Fruit fly (Drosophila melanogaster): ENCODE results near the gene frc.

Gene frc

dm6 chr3L:17461369-17462012 lies 28.5 kb upstream of the frc start:
- TF ChIP-seq H2.0 (GFP tag; IDR thresholded peaks at IDR 0.05), result no peak
- TF ChIP-seq Ptx1 (GFP tag; IDR thresholded peaks at IDR 0.05), result peak; percentile 57; the same call in 1 of the 2 replicates
- peak; percentile 45; the same call in 1 of the 2 replicates for TF ChIP-seq ranshi (GFP tag; IDR thresholded peaks at IDR 0.05)
- no peak for TF ChIP-seq D19B (GFP tag; optimal IDR thresholded peaks at IDR 0.05)
- peak; percentile 11; the same call in 1 of the 2 replicates for TF ChIP-seq lmd (GFP tag; IDR thresholded peaks at IDR 0.05)
- no peak for TF ChIP-seq lov (optimal IDR thresholded peaks at IDR 0.05)
- TF ChIP-seq lov (GFP tag; IDR thresholded peaks at IDR 0.05), result no peak
- no peak for TF ChIP-seq mam (GFP tag; optimal IDR thresholded peaks at IDR 0.05)
- TF ChIP-seq amos (GFP tag; IDR thresholded peaks at IDR 0.05; ENCODE audit: partially characterized antibody), result no peak
- no peak for TF ChIP-seq CG3838 (GFP tag; optimal IDR thresholded peaks at IDR 0.05)
- TF ChIP-seq CG14441 (GFP tag; IDR thresholded peaks at IDR 0.05), result peak; percentile 52; the same call in 1 of the 2 replicates
- no peak for TF ChIP-seq NfI (GFP tag; optimal IDR thresholded peaks at IDR 0.05)
- no peak for TF ChIP-seq prd (optimal IDR thresholded peaks at IDR 0.05)
- TF ChIP-seq prd (GFP tag; IDR thresholded peaks at IDR 0.05), result peak; percentile 61; the same call in 1 of the 3 replicates
- no peak for TF ChIP-seq ato (GFP tag; IDR thresholded peaks at IDR 0.05; ENCODE audit: partially characterized antibody)
- no peak for TF ChIP-seq Dad (GFP tag; optimal IDR thresholded peaks at IDR 0.05)
- TF ChIP-seq sens (GFP tag), result peak; percentile 11
- TF ChIP-seq CG7556 (GFP tag; optimal IDR thresholded peaks at IDR 0.05), result no peak
- 0 out of 2 replicates have a peak, but pooled peaks have one; percentile 19 for TF ChIP-seq CG6689 (GFP tag; IDR thresholded peaks at IDR 0.05)
- TF ChIP-seq ap (GFP tag; IDR thresholded peaks at IDR 0.05), result no peak
- no peak for TF ChIP-seq Bteb2 (GFP tag; optimal IDR thresholded peaks at IDR 0.05)
- no peak for TF ChIP-seq pzg (GFP tag; optimal IDR thresholded peaks at IDR 0.05)
- no peak for TF ChIP-seq Elba2 (GFP tag; optimal IDR thresholded peaks at IDR 0.05)
- peak; percentile 57; the same call in 1 of the 3 replicates for TF ChIP-seq dysf (GFP tag; IDR thresholded peaks at IDR 0.05)
- TF ChIP-seq grau (tag; optimal IDR thresholded peaks at IDR 0.05), result peak; percentile 33
- TF ChIP-seq CG13424 (tag; optimal IDR thresholded peaks at IDR 0.05), result no peak
- TF ChIP-seq CG17361 (GFP tag; IDR thresholded peaks at IDR 0.05), result 0 out of 3 replicates have a peak, but pooled peaks have one; percentile 9
- TF ChIP-seq Ets97D (GFP tag; optimal IDR thresholded peaks at IDR 0.05), result no peak
- no peak for TF ChIP-seq eve (GFP tag; optimal IDR thresholded peaks at IDR 0.05)
- TF ChIP-seq Xrp1 (GFP tag; IDR thresholded peaks at IDR 0.05), result peak; percentile 59
- no peak for TF ChIP-seq cad (GFP tag; optimal IDR thresholded peaks at IDR 0.05)
- no peak for TF ChIP-seq gsb (GFP tag; IDR thresholded peaks at IDR 0.05)
- TF ChIP-seq CG14014 (GFP tag; IDR thresholded peaks at IDR 0.05), result no peak
- peak; percentile 20 for TF ChIP-seq ATbp (GFP tag; optimal IDR thresholded peaks at IDR 0.05)
- peak; percentile 0 for TF ChIP-seq unpg (GFP tag; optimal IDR thresholded peaks at IDR 0.05)
- TF ChIP-seq Sox102F (GFP tag; optimal IDR thresholded peaks at IDR 0.05), result no peak
- TF ChIP-seq Nf-YA (GFP tag; IDR thresholded peaks at IDR 0.05), result no peak
- peak; percentile 12; the same call in 1 of the 2 replicates for TF ChIP-seq MBD-R2 (GFP tag; IDR thresholded peaks at IDR 0.05)
- no peak for TF ChIP-seq mld (GFP tag; IDR thresholded peaks at IDR 0.05; ENCODE audit: partially characterized antibody)
- no peak for TF ChIP-seq NC2α (GFP tag; optimal IDR thresholded peaks at IDR 0.05)
- TF ChIP-seq CG14667 (GFP tag; IDR thresholded peaks at IDR 0.05), result 0 out of 2 replicates have a peak, but pooled peaks have one; percentile 31
- TF ChIP-seq pan (optimal IDR thresholded peaks at IDR 0.05), result no peak
- TF ChIP-seq pan (GFP tag; optimal IDR thresholded peaks at IDR 0.05 in 1 of 2, IDR thresholded peaks at IDR 0.05 in 1 of 2), result peak in 1 of 2 experiments; percentile 43
- no peak for TF ChIP-seq CG1647 (GFP tag; optimal IDR thresholded peaks at IDR 0.05)
- TF ChIP-seq luna (GFP tag; optimal IDR thresholded peaks at IDR 0.05), result no peak
- TF ChIP-seq Six4 (GFP tag; optimal IDR thresholded peaks at IDR 0.05), result no peak
- TF ChIP-seq ems (GFP tag; optimal IDR thresholded peaks at IDR 0.05), result no peak
- no peak for TF ChIP-seq Camta (GFP tag; optimal IDR thresholded peaks at IDR 0.05)
- no peak for TF ChIP-seq Atf6 (GFP tag; IDR thresholded peaks at IDR 0.05)
- no peak for TF ChIP-seq CG14860 (GFP tag; IDR thresholded peaks at IDR 0.05; ENCODE audit: partially characterized antibody)
- TF ChIP-seq mirr (GFP tag; optimal IDR thresholded peaks at IDR 0.05), result no peak
- TF ChIP-seq fd96Cb (tag; optimal IDR thresholded peaks at IDR 0.05), result no peak
